Fruit fly (Drosophila melanogaster) whole organism, embryonic: ENCODE data around the gene CG34327.
A peak's percentile ranks its signal among the peaks of the same experiment; 100 is the strongest.

Experiments
- Bgb ChIP-seq: fragments of 200-800 bp; sonication (Bioruptor generic); IDR thresholded peaks from 2 replicates; pipeline ENCODE4 v1.3.6; 2022; ENCODE audit warnings: missing biosample characterization, missing genetic modification characterization; ENCODE audit not compliant: partially characterized antibody
- CG11504 ChIP-seq: fragments of 200-800 bp; sonication (Bioruptor generic); optimal IDR thresholded peaks from 3 replicates; lab custom pipeline; 2019; ENCODE audit warnings: missing biosample characterization, mild to moderate bottlenecking, missing genetic modification characterization, moderate library complexity
- CG11696 ChIP-seq: fragments of 200-800 bp; sonication (Bioruptor generic); IDR thresholded peaks from 2 replicates; pipeline ENCODE4 v1.3.6; 2022; ENCODE audit warnings: missing biosample characterization, missing genetic modification characterization
- CG12155 ChIP-seq: fragments of 200-800 bp; sonication (Bioruptor generic); optimal IDR thresholded peaks from 3 replicates; lab custom pipeline; 2016; ENCODE audit warnings: missing biosample characterization, missing genetic modification characterization
- CG13894 ChIP-seq: fragments of 200-800 bp; sonication (Bioruptor generic); optimal IDR thresholded peaks from 3 replicates; lab custom pipeline; 2018; ENCODE audit warnings: missing biosample characterization, mild to moderate bottlenecking, missing genetic modification characterization, moderate library complexity
- CG14965 ChIP-seq: fragments of 200-800 bp; sonication (Bioruptor generic); optimal IDR thresholded peaks from 2 replicates; lab custom pipeline; 2016; ENCODE audit warnings: missing biosample characterization, missing genetic modification characterization, borderline replicate concordance
- CG15073 ChIP-seq: fragments of 200-800 bp; sonication (Bioruptor generic); optimal IDR thresholded peaks from 2 replicates; lab custom pipeline; 2016; ENCODE audit warnings: missing biosample characterization, missing genetic modification characterization
- CG15601 ChIP-seq: fragments of 200-800 bp; sonication (Bioruptor generic); optimal IDR thresholded peaks from 3 replicates; lab custom pipeline; 2019; ENCODE audit warnings: missing biosample characterization, mild to moderate bottlenecking, missing genetic modification characterization, moderate library complexity
- CG1603 ChIP-seq: fragments of 200-800 bp; sonication (Bioruptor generic); optimal IDR thresholded peaks from 2 replicates; lab custom pipeline; 2019; ENCODE audit warnings: missing biosample characterization, mild to moderate bottlenecking, missing genetic modification characterization, moderate library complexity
- CG16813 ChIP-seq: fragments of 200-800 bp; sonication (Bioruptor generic); IDR thresholded peaks from 3 replicates; pipeline ENCODE4 v1.3.6; 2022; ENCODE audit warnings: missing biosample characterization, missing genetic modification characterization; ENCODE audit not compliant: partially characterized antibody
- CG17359 ChIP-seq: fragments of 200-800 bp; sonication (Bioruptor generic); optimal IDR thresholded peaks from 3 replicates; lab custom pipeline; 2018; ENCODE audit warnings: missing biosample characterization, mild to moderate bottlenecking, missing genetic modification characterization, moderate library complexity
- CG2712 ChIP-seq: fragments of 200-800 bp; optimal IDR thresholded peaks from 3 replicates; lab custom pipeline; 2019; ENCODE audit warnings: missing biosample characterization, mild to moderate bottlenecking, missing genetic modification characterization, moderate library complexity
- CG32767 ChIP-seq: fragments of 200-800 bp; sonication (Bioruptor generic); IDR thresholded peaks from 2 replicates; pipeline ENCODE4 v1.3.6; 2022; ENCODE audit warnings: missing biosample characterization, missing genetic modification characterization
- CG33557 ChIP-seq: fragments of 200-800 bp; sonication (Bioruptor generic); optimal IDR thresholded peaks from 2 replicates; lab custom pipeline; 2019; ENCODE audit warnings: missing biosample characterization, mild to moderate bottlenecking, missing genetic modification characterization, moderate library complexity
- CG4424 ChIP-seq: fragments of 200-800 bp; sonication (Bioruptor generic); optimal IDR thresholded peaks from 3 replicates; lab custom pipeline; 2016; ENCODE audit warnings: missing biosample characterization, missing genetic modification characterization
- CG5180 ChIP-seq: fragments of 200-800 bp; sonication (Bioruptor generic); optimal IDR thresholded peaks from 3 replicates; lab custom pipeline; 2017; ENCODE audit warnings: missing biosample characterization, missing genetic modification characterization, mild to moderate bottlenecking, moderate library complexity, missing genetic modification reagents
- CG6175 ChIP-seq: fragments of 200-800 bp; sonication (Bioruptor generic); IDR thresholded peaks from 3 replicates; pipeline ENCODE4 v1.3.6; 2022; ENCODE audit warnings: missing biosample characterization, missing genetic modification characterization
- CG7271 ChIP-seq: fragments of 200-800 bp; sonication (Bioruptor generic); optimal IDR thresholded peaks from 2 replicates; lab custom pipeline; 2018; ENCODE audit warnings: missing biosample characterization, mild to moderate bottlenecking, missing genetic modification characterization, moderate library complexity
- CG8944 ChIP-seq: fragments of 200-800 bp; sonication (Bioruptor generic); optimal IDR thresholded peaks from 3 replicates; lab custom pipeline; 2016; ENCODE audit warnings: missing biosample characterization, missing genetic modification characterization
- CG9215 ChIP-seq: fragments of 200-800 bp; sonication (Bioruptor generic); IDR thresholded peaks from 2 replicates; pipeline ENCODE4 v1.3.6; 2022; ENCODE audit warnings: missing biosample characterization, missing genetic modification characterization
- D19B ChIP-seq: fragments of 200-800 bp; sonication (Bioruptor generic); optimal IDR thresholded peaks from 2 replicates; lab custom pipeline; 2017; ENCODE audit warnings: missing biosample characterization, mild to moderate bottlenecking, missing genetic modification characterization
- Dip3 ChIP-seq: fragments of 200-800 bp; sonication (Bioruptor generic); optimal IDR thresholded peaks from 3 replicates; lab custom pipeline; 2016; ENCODE audit warnings: missing biosample characterization, missing genetic modification characterization
- Drgx ChIP-seq: fragments of 200-800 bp; sonication (Bioruptor generic); IDR thresholded peaks from 2 replicates; pipeline ENCODE4 v1.3.6; 2022; ENCODE audit warnings: missing biosample characterization, missing genetic modification characterization
- Ets65A ChIP-seq: fragments of 200-800 bp; sonication (Bioruptor generic); peaks from one replicate; lab custom pipeline; 2016; ENCODE audit warnings: missing biosample characterization, missing genetic modification characterization
- H15 ChIP-seq: fragments of 200-800 bp; sonication (Bioruptor generic); IDR thresholded peaks from 3 replicates; pipeline ENCODE4 v1.3.6; 2022; ENCODE audit warnings: missing biosample characterization, missing genetic modification characterization
- HLH4C ChIP-seq: fragments of 200-800 bp; sonication (Bioruptor generic); IDR thresholded peaks from 3 replicates; pipeline ENCODE4 v1.3.6; 2022; ENCODE audit warnings: missing biosample characterization, missing genetic modification characterization; ENCODE audit not compliant: partially characterized antibody
- HmgD ChIP-seq: fragments of 200-800 bp; sonication (Bioruptor generic); optimal IDR thresholded peaks from 3 replicates; lab custom pipeline; 2016; ENCODE audit warnings: missing biosample characterization, missing genetic modification characterization
- Pdp1 ChIP-seq, 2 experiments: fragments of 200-800 bp; sonication (Bioruptor generic); optimal IDR thresholded peaks; 3 replicates each; lab custom pipeline; 2016; ENCODE audit warnings: missing biosample characterization in 2 of 2, missing genetic modification characterization in 2 of 2, mild to moderate bottlenecking in 1 of 2, moderate library complexity in 1 of 2
- Usf ChIP-seq: fragments of 200-800 bp; sonication (Bioruptor generic); optimal IDR thresholded peaks from 2 replicates; lab custom pipeline; 2017; ENCODE audit warnings: missing genotype, missing biosample characterization, missing genetic modification characterization
- btn ChIP-seq: fragments of 200-800 bp; sonication (Bioruptor generic); optimal IDR thresholded peaks from 2 replicates; lab custom pipeline; 2016; ENCODE audit warnings: missing biosample characterization, missing genetic modification characterization
- chn ChIP-seq: fragments of 200-800 bp; sonication (Bioruptor generic); optimal IDR thresholded peaks from 2 replicates; lab custom pipeline; 2016; ENCODE audit warnings: missing biosample characterization, missing genetic modification characterization
- croc ChIP-seq: fragments of 200-800 bp; sonication (Bioruptor generic); conservative IDR thresholded peaks from 3 replicates; pipeline ENCODE4 v1.3.6; 2022; ENCODE audit warnings: missing biosample characterization, missing genetic modification characterization
- dimm ChIP-seq: fragments of 200-800 bp; sonication (Bioruptor generic); IDR thresholded peaks from 2 replicates; pipeline ENCODE4 v1.3.6; 2022; ENCODE audit warnings: missing biosample characterization, missing genetic modification characterization
- emc ChIP-seq: fragments of 200-800 bp; sonication (Bioruptor generic); optimal IDR thresholded peaks from 2 replicates; lab custom pipeline; 2016; ENCODE audit warnings: missing biosample characterization, missing genetic modification characterization
- grn ChIP-seq: fragments of 200-800 bp; sonication (Bioruptor generic); optimal IDR thresholded peaks from 3 replicates; lab custom pipeline; 2017; ENCODE audit warnings: missing biosample characterization, missing genetic modification characterization
- maf-S ChIP-seq: fragments of 200-800 bp; sonication (Bioruptor generic); optimal IDR thresholded peaks from 2 replicates; lab custom pipeline; 2016; ENCODE audit warnings: missing biosample characterization, missing genetic modification characterization
- org-1 ChIP-seq: fragments of 200-800 bp; sonication (Bioruptor generic); optimal IDR thresholded peaks from 2 replicates; lab custom pipeline; 2017; ENCODE audit warnings: missing biosample characterization, missing genetic modification characterization
- otp ChIP-seq: fragments of 200-800 bp; sonication (Bioruptor generic); IDR thresholded peaks from 3 replicates; pipeline ENCODE4, ENCODE4 v1.3.6; 2022; ENCODE audit warnings: missing biosample characterization, missing genetic modification characterization
- sens ChIP-seq: fragments of 200-800 bp; sonication (Bioruptor generic); peaks from one replicate; lab custom pipeline; 2016; ENCODE audit warnings: missing biosample characterization, missing genetic modification characterization
- slp2 ChIP-seq: fragments of 200-800 bp; sonication (Bioruptor generic); optimal IDR thresholded peaks from 2 replicates; lab custom pipeline; 2016; ENCODE audit warnings: missing biosample characterization, missing genetic modification characterization
- sob ChIP-seq: fragments of 200-800 bp; sonication (Bioruptor generic); IDR thresholded peaks from 2 replicates; pipeline ENCODE4 v1.3.6; 2022; ENCODE audit warnings: missing biosample characterization, missing genetic modification characterization
- stc ChIP-seq: fragments of 200-800 bp; sonication (Bioruptor generic); IDR thresholded peaks from 2 replicates; pipeline ENCODE4 v1.3.6; 2022; ENCODE audit warnings: missing biosample characterization, missing genetic modification characterization
- vvl ChIP-seq: fragments of 200-800 bp; sonication (Bioruptor generic); IDR thresholded peaks from 2 replicates; pipeline ENCODE4 v1.3.6; 2022; ENCODE audit warnings: missing biosample characterization, missing genetic modification characterization

Gene CG34327

DNA sequence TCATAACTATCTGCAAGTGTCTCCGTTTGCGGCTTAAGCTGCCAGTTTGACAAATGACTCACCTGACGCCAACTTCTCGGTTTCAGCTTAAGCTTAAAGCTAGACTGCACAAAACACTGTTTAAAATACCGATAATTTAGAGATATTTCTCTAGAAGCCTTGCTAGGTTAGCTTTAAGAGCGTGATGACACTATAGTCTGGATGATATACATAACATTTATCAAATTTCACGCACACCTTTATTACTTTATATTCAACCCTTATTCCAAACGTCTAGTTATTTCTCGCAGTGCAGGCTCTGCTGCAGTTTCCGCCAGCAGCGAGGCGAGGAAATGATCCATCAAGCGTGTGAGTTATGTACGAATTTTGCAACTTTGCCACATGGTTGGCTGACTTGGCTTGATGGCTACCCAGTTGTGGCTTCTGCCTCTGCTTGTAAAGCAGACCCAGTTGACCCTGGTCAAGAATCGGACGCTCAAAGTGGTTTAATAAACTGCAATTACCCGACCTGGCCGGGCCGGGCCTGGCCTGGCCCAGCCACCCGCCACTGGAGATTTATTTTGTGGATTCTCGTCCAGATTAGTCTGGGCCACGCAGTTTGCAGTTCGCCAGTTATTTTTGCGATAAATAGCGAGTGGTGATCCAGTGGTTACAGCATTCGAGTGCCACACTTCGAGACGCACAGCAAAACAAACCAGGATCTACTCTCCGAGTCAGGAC is 5.2 kb downstream of the CG34327 start, which contains the start of gene CG12998:
Gene CG12998, plus strand, starts transcription at position 436 of the 720 bp plus-strand sequence.
- TF ChIP-seq CG6175 (GFP tag; lab: Robert Waterston, UW): no peak
- TF ChIP-seq Drgx (GFP tag; lab: Robert Waterston, UW): peak; percentile 34; the same call in 1 of the 2 replicates

DNA sequence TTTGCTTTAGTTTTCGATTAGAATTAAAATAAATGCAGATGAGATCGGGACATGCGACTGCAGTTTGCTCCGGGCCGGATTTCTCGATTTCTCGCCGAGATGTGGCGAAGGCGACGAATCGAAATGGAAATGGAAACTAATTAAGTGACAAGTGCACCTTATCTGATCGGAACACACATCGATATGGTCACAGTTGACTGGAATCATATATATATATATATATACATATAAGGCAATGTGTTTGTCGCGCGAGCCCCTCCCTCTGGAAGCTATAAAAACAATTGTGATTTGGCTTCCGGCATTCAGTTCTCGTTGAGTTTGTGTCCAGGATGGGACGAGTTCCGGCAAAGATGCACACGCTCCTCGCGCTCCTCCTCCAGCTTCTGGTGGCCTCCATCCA is 8.6 kb downstream of the CG34327 start, which contains the start of gene CG5162:
Gene CG5162, plus strand, starts transcription at position 301 of the 400 bp plus-strand sequence.
- TF ChIP-seq HLH4C (GFP tag; lab: Robert Waterston, UW): no peak
- TF ChIP-seq CG15601: no peak

DNA sequence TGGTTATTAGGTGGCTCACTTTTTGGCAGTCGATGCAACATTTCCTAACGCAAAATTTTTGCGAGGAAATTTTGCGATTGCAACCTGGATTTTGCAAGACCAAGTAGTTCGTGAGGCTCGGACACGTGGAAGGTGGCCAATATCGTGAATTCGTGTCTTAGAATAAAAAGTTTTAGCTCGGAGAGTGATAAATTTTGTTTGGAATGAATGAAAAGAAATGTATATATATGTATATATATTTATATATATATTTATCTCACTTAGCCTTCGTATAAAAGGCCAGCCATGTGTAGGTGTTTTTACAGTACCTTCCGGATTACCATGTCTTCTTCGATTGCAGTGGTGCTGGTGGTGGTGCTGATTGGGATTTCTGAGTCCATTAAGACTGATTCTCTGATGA is 11.6 kb downstream of the CG34327 start, which contains the start of gene CG18258:
Gene CG18258, plus strand, starts transcription at position 301 of the 400 bp plus-strand sequence.
- TF ChIP-seq CG15073 (no peak), CG9215 (GFP tag; lab: Robert Waterston, UW) (no peak), CG12155 (GFP tag; lab: Kevin White, UChicago) (no peak), CG4424 (no peak), chn (GFP tag; lab: Kevin White, UChicago) (no peak), btn (GFP tag; lab: Kevin White, UChicago) (no peak), sens (GFP tag; lab: Kevin White, UChicago) (no peak), CG1603 (tag; lab: Kevin White, UChicago) (no peak), otp (no peak), CG5180 (GFP tag; lab: Kevin White, UChicago) (no peak), CG33557 (GFP tag; lab: Kevin White, UChicago) (no peak), stc (GFP tag; lab: Robert Waterston, UW) (no peak), maf-S (GFP tag; lab: Kevin White, UChicago) (no peak), CG32767 (GFP tag; lab: Robert Waterston, UW) (no peak), Dip3 (GFP tag; lab: Kevin White, UChicago) (no peak), CG2712 (no peak)

- TF ChIP-seq CG14965 (GFP tag; lab: Kevin White, UChicago): no peak
- TF ChIP-seq sens (GFP tag; lab: Kevin White, UChicago): no peak
- no peak for TF ChIP-seq croc (GFP tag; lab: Robert Waterston, UW)
- no peak for TF ChIP-seq CG17359 (tag; lab: Kevin White, UChicago)
- TF ChIP-seq CG9215 (GFP tag; lab: Robert Waterston, UW): no peak
- TF ChIP-seq CG7271 (tag; lab: Kevin White, UChicago): no peak
- TF ChIP-seq dimm (GFP tag; lab: Robert Waterston, UW): no peak
- TF ChIP-seq HmgD: no peak
- no peak for TF ChIP-seq slp2 (GFP tag; lab: Kevin White, UChicago)
These were observed 13.7 kb downstream of the CG34327 start, which contains the start of gene CG12995 for dm6 chrX:17209897-17210296. TSS of gene CG12995 (minus strand) at chrX:17209997.

DNA sequence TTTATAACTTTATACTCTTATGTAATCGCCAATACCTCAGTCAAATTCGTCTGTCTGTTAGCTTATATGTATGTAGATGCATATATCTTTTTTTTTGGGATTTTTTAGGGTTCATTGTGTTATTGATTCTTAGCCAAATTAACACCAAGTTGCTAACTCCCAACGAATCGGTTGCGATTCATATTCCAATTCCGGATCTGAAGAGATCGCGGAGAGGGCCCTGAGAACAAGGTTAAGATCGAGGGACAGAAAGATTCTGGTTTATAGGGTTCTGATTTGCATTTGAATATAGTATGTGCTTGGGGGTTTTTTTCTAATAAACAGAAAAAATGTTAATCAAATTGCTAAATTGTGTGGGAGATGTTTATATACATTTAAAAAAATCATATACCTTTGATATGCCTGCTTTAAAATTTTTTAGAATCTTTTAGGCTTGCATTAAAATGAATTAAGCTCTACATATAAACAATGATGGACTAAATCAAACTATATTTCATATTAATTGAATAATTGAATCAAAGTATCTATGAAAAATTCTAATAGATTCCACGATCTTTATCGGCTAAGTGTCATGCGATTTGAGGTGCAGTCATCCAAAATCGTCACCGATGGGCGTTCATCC is 15.6 kb downstream of the CG34327 start, which contains the start of gene CG32563:
Gene CG32563, plus strand, starts transcription at position 572 of the 622 bp plus-strand sequence.
- TF ChIP-seq CG11696 (GFP tag; lab: Robert Waterston, UW): no peak
- no peak for TF ChIP-seq emc
- no peak for TF ChIP-seq sob (GFP tag; lab: Robert Waterston, UW)
- TF ChIP-seq Ets65A: peak; percentile 2
- peak in 1 of 2 experiments; percentile 64 for TF ChIP-seq Pdp1 (GFP tag; optimal IDR thresholded peaks at IDR 0.05; lab: Kevin White, UChicago)
- TF ChIP-seq Usf (GFP tag; lab: Kevin White, UChicago): no peak
- peak; percentile 99 for TF ChIP-seq CG13894 (tag; lab: Kevin White, UChicago)
- TF ChIP-seq CG16813 (GFP tag; lab: Robert Waterston, UW): no peak
- no peak for TF ChIP-seq vvl
- TF ChIP-seq D19B (GFP tag; lab: Kevin White, UChicago): no peak
- no peak for TF ChIP-seq org-1
- no peak for TF ChIP-seq CG8944 (GFP tag; lab: Kevin White, UChicago)
- no peak for TF ChIP-seq CG11504 (tag; lab: Kevin White, UChicago)
- no peak for TF ChIP-seq H15 (GFP tag; lab: Robert Waterston, UW)
- no peak for TF ChIP-seq grn (GFP tag; lab: Kevin White, UChicago)
- no peak for TF ChIP-seq Bgb
- no peak for TF ChIP-seq CG14965 (GFP tag; lab: Kevin White, UChicago)
